Worm (Caenorhabditis elegans): ENCODE results near the gene nlp-49.

The nlp-49 gene

ce11 chrX:5904603-5905081 is at the start of gene nlp-49:
Gene nlp-49, plus strand, starts transcription at chrX:5904653.
- TF ChIP-seq W03F9.2 (tag; optimal IDR thresholded peaks at IDR 0.05), result no peak
- TF ChIP-seq dao-5 (tag; optimal IDR thresholded peaks at IDR 0.05), result no peak
- TF ChIP-seq him-1 (tag; optimal IDR thresholded peaks at IDR 0.05), result no peak

- no peak for TF ChIP-seq dao-5 (tag; optimal IDR thresholded peaks at IDR 0.05)
- TF ChIP-seq him-1 (tag; optimal IDR thresholded peaks at IDR 0.05), result no peak
- TF ChIP-seq W03F9.2 (tag; optimal IDR thresholded peaks at IDR 0.05), result no peak
Measured at ce11 chrX:5859161-5859560, 45.3 kb upstream of the nlp-49 start.

ce11 chrX:5862408-5862807 is 42.0 kb upstream of the nlp-49 start, which contains the start of gene ctbp-1:
Gene ctbp-1, plus strand, starts transcription at chrX:5862708.
- no peak for TF ChIP-seq W03F9.2 (tag; optimal IDR thresholded peaks at IDR 0.05)
- no peak for TF ChIP-seq him-1 (tag; optimal IDR thresholded peaks at IDR 0.05)
- TF ChIP-seq dao-5 (tag; optimal IDR thresholded peaks at IDR 0.05), result no peak

- TF ChIP-seq dao-5 (tag; optimal IDR thresholded peaks at IDR 0.05) (no peak), him-1 (tag; optimal IDR thresholded peaks at IDR 0.05) (no peak)
Measured at ce11 chrX:5868030-5868429, 36.4 kb upstream of the nlp-49 start.

ce11 chrX:5869603-5870002 is 34.9 kb upstream of the nlp-49 start:
- TF ChIP-seq W03F9.2 (tag; optimal IDR thresholded peaks at IDR 0.05), result no peak
- TF ChIP-seq dao-5 (tag; optimal IDR thresholded peaks at IDR 0.05), result no peak
- TF ChIP-seq him-1 (tag; optimal IDR thresholded peaks at IDR 0.05), result no peak

ce11 chrX:5872153-5872552 is 32.3 kb upstream of the nlp-49 start:
- TF ChIP-seq him-1 (tag; optimal IDR thresholded peaks at IDR 0.05), result no peak
- no peak for TF ChIP-seq W03F9.2 (tag; optimal IDR thresholded peaks at IDR 0.05)
- TF ChIP-seq dao-5 (tag; optimal IDR thresholded peaks at IDR 0.05), result no peak

ce11 chrX:5875567-5875966 is 28.9 kb upstream of the nlp-49 start, which contains the start of gene F49E10.4:
Gene F49E10.4, plus strand, starts transcription at chrX:5875867.
- no peak for TF ChIP-seq W03F9.2 (tag; optimal IDR thresholded peaks at IDR 0.05)
- TF ChIP-seq him-1 (tag; optimal IDR thresholded peaks at IDR 0.05), result no peak

- TF ChIP-seq him-1 (tag; optimal IDR thresholded peaks at IDR 0.05) (no peak), dao-5 (tag; optimal IDR thresholded peaks at IDR 0.05) (no peak), W03F9.2 (tag; optimal IDR thresholded peaks at IDR 0.05) (no peak)
Measured at ce11 chrX:5877039-5877438, 27.4 kb upstream of the nlp-49 start.

ce11 chrX:5885565-5885964 is 18.9 kb upstream of the nlp-49 start, which contains the start of gene flp-7:
Gene flp-7, plus strand, starts transcription at chrX:5885865.
- TF ChIP-seq dao-5 (tag; optimal IDR thresholded peaks at IDR 0.05) (no peak), W03F9.2 (tag; optimal IDR thresholded peaks at IDR 0.05) (no peak), him-1 (tag; optimal IDR thresholded peaks at IDR 0.05) (no peak)

- no peak for TF ChIP-seq him-1 (tag; optimal IDR thresholded peaks at IDR 0.05)
- TF ChIP-seq dao-5 (tag; optimal IDR thresholded peaks at IDR 0.05), result no peak
- no peak for TF ChIP-seq W03F9.2 (tag; optimal IDR thresholded peaks at IDR 0.05)
Measured at ce11 chrX:5890080-5890479, 14.4 kb upstream of the nlp-49 start, which contains the start of gene F49E10.2. Gene F49E10.2, plus strand, starts transcription at chrX:5890380.

- TF ChIP-seq dao-5 (tag; optimal IDR thresholded peaks at IDR 0.05), result no peak
- TF ChIP-seq W03F9.2 (tag; optimal IDR thresholded peaks at IDR 0.05), result no peak
- peak; percentile 3 for TF ChIP-seq him-1 (tag; optimal IDR thresholded peaks at IDR 0.05)
Measured at ce11 chrX:5896001-5896400, 8.5 kb upstream of the nlp-49 start.

ce11 chrX:5897038-5897437 is 7.4 kb upstream of the nlp-49 start, which contains the start of gene tbc-16:
Gene tbc-16, plus strand, starts transcription at chrX:5897338.
- TF ChIP-seq dao-5 (tag; optimal IDR thresholded peaks at IDR 0.05) (no peak), W03F9.2 (tag; optimal IDR thresholded peaks at IDR 0.05) (no peak), him-1 (tag; optimal IDR thresholded peaks at IDR 0.05) (no peak)

- TF ChIP-seq W03F9.2 (tag; optimal IDR thresholded peaks at IDR 0.05), result no peak
- TF ChIP-seq dao-5 (tag; optimal IDR thresholded peaks at IDR 0.05), result no peak
- no peak for TF ChIP-seq him-1 (tag; optimal IDR thresholded peaks at IDR 0.05)
Measured at ce11 chrX:5901499-5901898, 3.0 kb upstream of the nlp-49 start.

ce11 chrX:5903896-5904295 is 557 bp upstream of the nlp-49 start:
- TF ChIP-seq dao-5 (tag; optimal IDR thresholded peaks at IDR 0.05), result no peak
- no peak for TF ChIP-seq W03F9.2 (tag; optimal IDR thresholded peaks at IDR 0.05)
- no peak for TF ChIP-seq him-1 (tag; optimal IDR thresholded peaks at IDR 0.05)

ce11 chrX:5905764-5906163 is 1.3 kb downstream of the nlp-49 start:
- TF ChIP-seq him-1 (tag; optimal IDR thresholded peaks at IDR 0.05) (no peak), dao-5 (tag; optimal IDR thresholded peaks at IDR 0.05) (no peak), W03F9.2 (tag; optimal IDR thresholded peaks at IDR 0.05) (no peak)
